Worm (Caenorhabditis elegans) whole organism, early embryonic: ENCODE results near the gene C14E2.7.

ENCODE experiments used
- ama-1 ChIP-seq: fragments of 150-350 bp; optimal IDR thresholded peaks from 2 replicates; lab custom pipeline; 2014
- ceh-13 ChIP-seq: fragments of 200-800 bp; sonication (Bioruptor generic); optimal IDR thresholded peaks from 2 replicates; lab custom pipeline; 2018; ENCODE audit warnings: mild to moderate bottlenecking, missing genetic modification characterization, missing compliant biosample characterization
- ets-7 ChIP-seq: sonication (generic microtip); optimal IDR thresholded peaks from 2 replicates; lab custom pipeline; 2016; ENCODE audit warnings: missing genotype, missing genetic modification characterization, missing compliant biosample characterization
- flt-1 ChIP-seq: fragments of 200-800 bp; sonication (Bioruptor generic); IDR thresholded peaks from 2 replicates; pipeline ENCODE4 v1.3.6; 2022; ENCODE audit warnings: missing genetic modification characterization, missing compliant biosample characterization
- hmg-4 ChIP-seq: fragments of 200-800 bp; sonication (Bioruptor generic); optimal IDR thresholded peaks from 2 replicates; lab custom pipeline; 2018; ENCODE audit warnings: mild to moderate bottlenecking, missing genetic modification characterization, missing compliant biosample characterization
- tbx-11 ChIP-seq: fragments of 200-800 bp; sonication (Bioruptor generic); IDR thresholded peaks from 2 replicates; pipeline ENCODE4 v1.3.6; 2022; ENCODE audit warnings: missing genetic modification characterization, missing compliant biosample characterization
- tra-4 ChIP-seq: sonication (generic microtip); optimal IDR thresholded peaks from 2 replicates; lab custom pipeline; 2017; ENCODE audit warnings: missing genetic modification characterization, missing compliant biosample characterization

ce11 chrX:1856160-1856559, 40.0 kb downstream of the C14E2.7 start, which contains the start of gene ceh-39:
- TF ChIP-seq tra-4 (tag; lab: Kevin White, UChicago) (no peak), ama-1 (lab: Kevin White, UChicago) (no peak), flt-1 (GFP tag; lab: Robert Waterston, UW) (0 out of 2 replicates have a peak, but pooled peaks have one; percentile 10), hmg-4 (GFP tag; lab: Kevin White, UChicago) (peak; percentile 76), ets-7 (tag; lab: Kevin White, UChicago) (no peak), ceh-13 (GFP tag; lab: Kevin White, UChicago) (no peak), tbx-11 (GFP tag; lab: Robert Waterston, UW) (no peak)
